Fruit fly (Drosophila melanogaster): ENCODE measurements around the gene Mst36Fa.

Gene Mst36Fa

dm6 chr2L:18676948-18677820 lies at the start of gene Mst36Fa, which contains the start of gene CG31751:
Mst36Fa (minus strand) TSS chr2L:18676998.
CG31751 (plus strand) TSS chr2L:18677221.
- no peak for TF ChIP-seq eve (GFP tag; optimal IDR thresholded peaks at IDR 0.05)
- TF ChIP-seq kni (GFP tag; optimal IDR thresholded peaks at IDR 0.05): peak; percentile 93
- peak; percentile 30 for TF ChIP-seq nmo (GFP tag; optimal IDR thresholded peaks at IDR 0.05)
- no peak for TF ChIP-seq esg (GFP tag; conservative IDR thresholded peaks at IDR 0.05)
- peak; percentile 35 for TF ChIP-seq tin (GFP tag; optimal IDR thresholded peaks at IDR 0.05)
- TF ChIP-seq Bgb (GFP tag; IDR thresholded peaks at IDR 0.05; ENCODE audit: partially characterized antibody): no peak
- TF ChIP-seq H15 (GFP tag; IDR thresholded peaks at IDR 0.05): peak; percentile 39; the same call in 2 of the 3 replicates
- no peak for TF ChIP-seq Aef1 (GFP tag; IDR thresholded peaks at IDR 0.05)
- no peak for TF ChIP-seq Gug (GFP tag; IDR thresholded peaks at IDR 0.05)
- TF ChIP-seq CG14014 (GFP tag; IDR thresholded peaks at IDR 0.05): peak; percentile 85; the same call in 1 of the 2 replicates
- TF ChIP-seq Tbp (GFP tag; optimal IDR thresholded peaks at IDR 0.05): no peak
- TF ChIP-seq nerfin-1 (tag; optimal IDR thresholded peaks at IDR 0.05): peak; percentile 60
- TF ChIP-seq Hr51 (GFP tag; optimal IDR thresholded peaks at IDR 0.05): peak; percentile 43 to 75
- TF ChIP-seq al (GFP tag; IDR thresholded peaks at IDR 0.05): no peak
- TF ChIP-seq dan (GFP tag; IDR thresholded peaks at IDR 0.05): no peak
- TF ChIP-seq B-H2 (GFP tag; optimal IDR thresholded peaks at IDR 0.05): peak; percentile 40
- TF ChIP-seq lilli (GFP tag; optimal IDR thresholded peaks at IDR 0.05): peak; percentile 29
- no peak; the same call in 2 of the 3 replicates for TF ChIP-seq CG17361 (GFP tag; IDR thresholded peaks at IDR 0.05)
- TF ChIP-seq CG13894 (tag; optimal IDR thresholded peaks at IDR 0.05): peak; percentile 68
- TF ChIP-seq CG12155 (GFP tag; optimal IDR thresholded peaks at IDR 0.05): peak; percentile 23
- peak; percentile 71 for TF ChIP-seq CG11695 (GFP tag; IDR thresholded peaks at IDR 0.05)
- TF ChIP-seq CG4360 (GFP tag; IDR thresholded peaks at IDR 0.05): peak; percentile 59
- TF ChIP-seq CG31388 (GFP tag; optimal IDR thresholded peaks at IDR 0.05): no peak
- TF ChIP-seq amos (GFP tag; IDR thresholded peaks at IDR 0.05; ENCODE audit: partially characterized antibody): no peak
- TF ChIP-seq CG12071 (GFP tag; optimal IDR thresholded peaks at IDR 0.05): peak; percentile 93
- peak; percentile 43 for TF ChIP-seq NC2α (GFP tag; optimal IDR thresholded peaks at IDR 0.05)
- peak; percentile 52 for TF ChIP-seq Hr3 (GFP tag; optimal IDR thresholded peaks at IDR 0.05)
- TF ChIP-seq Drgx (GFP tag; IDR thresholded peaks at IDR 0.05): no peak
- no peak for TF ChIP-seq pita (GFP tag; optimal IDR thresholded peaks at IDR 0.05)
- TF ChIP-seq Atf-2 (GFP tag; optimal IDR thresholded peaks at IDR 0.05): peak; percentile 47
- TF ChIP-seq br (optimal IDR thresholded peaks at IDR 0.05): no peak
- no peak for TF ChIP-seq Usf (GFP tag; optimal IDR thresholded peaks at IDR 0.05)
- peak; percentile 55 for TF ChIP-seq CG6254 (GFP tag; optimal IDR thresholded peaks at IDR 0.05)
- TF ChIP-seq kah (GFP tag; optimal IDR thresholded peaks at IDR 0.05): peak; percentile 63
- peak; percentile 61 for TF ChIP-seq Fer2 (tag; optimal IDR thresholded peaks at IDR 0.05)
- peak; percentile 75 for TF ChIP-seq CG4854 (GFP tag; optimal IDR thresholded peaks at IDR 0.05)
- TF ChIP-seq CG34224 (GFP tag; IDR thresholded peaks at IDR 0.05; ENCODE audit: partially characterized antibody): peak; percentile 34; the same call in 2 of the 3 replicates
- TF ChIP-seq Oaz (GFP tag; IDR thresholded peaks at IDR 0.05): no peak
- peak; percentile 30 for TF ChIP-seq Six4 (GFP tag; optimal IDR thresholded peaks at IDR 0.05)
- TF ChIP-seq PHDP (tag; optimal IDR thresholded peaks at IDR 0.05): peak; percentile 77
- no peak for TF ChIP-seq GATAe (GFP tag; conservative IDR thresholded peaks at IDR 0.05)
- peak; percentile 40 for TF ChIP-seq CG10979 (tag; optimal IDR thresholded peaks at IDR 0.05)
- 0 out of 3 replicates have a peak, but pooled peaks have one; percentile 32 for TF ChIP-seq Opbp (GFP tag; IDR thresholded peaks at IDR 0.05; ENCODE audit: partially characterized antibody)
- TF ChIP-seq CG2120 (GFP tag; optimal IDR thresholded peaks at IDR 0.05): peak; percentile 71
- no peak for TF ChIP-seq pan (optimal IDR thresholded peaks at IDR 0.05)
- peak in 1 of 2 experiments; percentile 60 for TF ChIP-seq pan (GFP tag; optimal IDR thresholded peaks at IDR 0.05 in 1 of 2, IDR thresholded peaks at IDR 0.05 in 1 of 2)
- peak; percentile 83 for TF ChIP-seq HmgD (GFP tag; optimal IDR thresholded peaks at IDR 0.05)
- peak; percentile 79 for TF ChIP-seq repo (GFP tag; optimal IDR thresholded peaks at IDR 0.05)
- TF ChIP-seq pzg (GFP tag; optimal IDR thresholded peaks at IDR 0.05): peak; percentile 88

Data from whole organism, embryonic.